1 fruit fly cellular context compared by ENCODE assay signal in the genomic region with DNA sequence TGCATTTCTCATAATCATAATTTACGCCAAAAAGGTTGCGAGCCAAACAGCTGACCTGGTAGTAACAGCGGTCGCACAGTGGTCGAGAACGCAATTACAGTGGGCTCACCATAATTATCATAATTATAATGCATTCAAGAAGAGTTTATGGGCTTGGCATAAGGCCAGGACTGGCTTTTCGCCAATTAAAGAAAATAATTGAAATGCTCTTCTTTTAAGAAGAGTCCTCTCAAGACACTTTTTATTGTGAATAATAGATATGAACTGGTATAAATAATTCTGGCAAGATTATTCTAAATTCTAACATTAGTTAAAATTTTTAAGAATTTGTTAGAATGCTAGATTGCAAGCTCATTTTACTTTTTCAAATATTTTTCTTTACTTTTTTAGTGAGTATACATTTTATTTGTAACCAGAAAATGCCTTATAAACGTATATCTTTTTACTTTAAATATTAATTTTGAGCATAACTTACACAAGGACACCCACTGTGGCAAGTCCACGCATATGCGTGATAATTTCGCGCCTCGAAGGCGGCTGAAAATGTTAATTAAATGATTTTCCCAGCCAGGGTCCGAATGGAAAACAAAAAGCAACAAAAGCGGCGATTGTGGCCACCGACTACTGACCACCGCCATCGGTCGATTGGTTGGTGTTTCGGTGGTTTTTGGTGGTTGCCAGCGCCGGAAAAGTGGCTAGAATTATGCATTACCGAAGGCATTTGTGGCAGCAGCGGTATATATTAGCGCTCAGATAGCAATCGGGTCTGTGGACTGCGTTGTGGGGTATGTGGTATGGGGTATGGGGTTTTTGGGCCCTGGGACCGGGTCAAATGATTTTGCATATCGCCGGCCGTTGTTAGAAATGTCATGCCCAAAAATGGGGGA.
TF ChIP-seq lines count a peak whose summit lies in the region.

No protein-coding gene starts in this region.

TF ChIP-seq in whole organism, embryonic, 481 proteins besides CTCF, POLR2A, EP300 and RAD21 (continued from another document and continues in another):
- TF ChIP-seq rib (GFP tag; IDR thresholded peaks at IDR 0.05; lab: Robert Waterston, UW) (no peak), CG9797 (GFP tag; optimal IDR thresholded peaks at IDR 0.05; lab: Kevin White, UChicago) (no peak), CG3726 (GFP tag; IDR thresholded peaks at IDR 0.05; lab: Robert Waterston, UW) (no peak), sqz (GFP tag; optimal IDR thresholded peaks at IDR 0.05; lab: Kevin White, UChicago) (no peak), Max (GFP tag; optimal IDR thresholded peaks at IDR 0.05; lab: Kevin White, UChicago) (no peak), CG2889 (GFP tag; IDR thresholded peaks at IDR 0.05; lab: Robert Waterston, UW) (no peak), CG6654 (GFP tag; optimal IDR thresholded peaks at IDR 0.05; lab: Kevin White, UChicago) (no peak), CG32772 (GFP tag; IDR thresholded peaks at IDR 0.05; lab: Robert Waterston, UW) (peak; percentile 31; the same call in 1 of the 2 replicates), kah (GFP tag; optimal IDR thresholded peaks at IDR 0.05; lab: Kevin White, UChicago) (no peak), ewg (GFP tag; optimal IDR thresholded peaks at IDR 0.05; lab: Kevin White, UChicago) (no peak), cwo (GFP tag; optimal IDR thresholded peaks at IDR 0.05; lab: Kevin White, UChicago) (no peak), Sin3A (optimal IDR thresholded peaks at IDR 0.05; lab: Kevin White, UChicago) (no peak), CHES-1-like (GFP tag; optimal IDR thresholded peaks at IDR 0.05; lab: Kevin White, UChicago) (peak; percentile 0), CG12769 (tag; optimal IDR thresholded peaks at IDR 0.05; lab: Kevin White, UChicago) (no peak), CG10267 (tag; optimal IDR thresholded peaks at IDR 0.05; lab: Kevin White, UChicago) (no peak), BEAF-32 (GFP tag; optimal IDR thresholded peaks at IDR 0.05; lab: Kevin White, UChicago) (no peak), vvl (GFP tag; IDR thresholded peaks at IDR 0.05; lab: Robert Waterston, UW) (peak; percentile 66; the same call in 1 of the 2 replicates), Abd-B (GFP tag; optimal IDR thresholded peaks at IDR 0.05; lab: Kevin White, UChicago) (no peak), nerfin-2 (GFP tag; IDR thresholded peaks at IDR 0.05; lab: Robert Waterston, UW; ENCODE audit: partially characterized antibody) (no peak), h (optimal IDR thresholded peaks at IDR 0.05; lab: Kevin White, UChicago) (no peak), da (GFP tag; optimal IDR thresholded peaks at IDR 0.05; lab: Kevin White, UChicago) (no peak), CG17829 (tag; optimal IDR thresholded peaks at IDR 0.05; lab: Kevin White, UChicago) (no peak), emc (GFP tag; optimal IDR thresholded peaks at IDR 0.05; lab: Kevin White, UChicago) (no peak), gcm2 (GFP tag; optimal IDR thresholded peaks at IDR 0.05; lab: Kevin White, UChicago) (no peak), MESR4 (GFP tag; optimal IDR thresholded peaks at IDR 0.05; lab: Kevin White, UChicago) (no peak), en (GFP tag; optimal IDR thresholded peaks at IDR 0.05; lab: Kevin White, UChicago) (no peak), chinmo (GFP tag; IDR thresholded peaks at IDR 0.05; lab: Robert Waterston, UW; ENCODE audit: partially characterized antibody) (no peak), CkIIα-i1 (GFP tag; IDR thresholded peaks at IDR 0.05; lab: Robert Waterston, UW) (no peak), croc (GFP tag; conservative IDR thresholded peaks at IDR 0.05; lab: Robert Waterston, UW) (no peak), CG17612 (GFP tag; IDR thresholded peaks at IDR 0.05; lab: Robert Waterston, UW) (no peak), fu2 (GFP tag; optimal IDR thresholded peaks at IDR 0.05; lab: Kevin White, UChicago) (no peak), CG1233 (GFP tag; optimal IDR thresholded peaks at IDR 0.05; lab: Kevin White, UChicago) (peak; percentile 18), gfzf (GFP tag; optimal IDR thresholded peaks at IDR 0.05; lab: Kevin White, UChicago) (no peak), CG14441 (GFP tag; IDR thresholded peaks at IDR 0.05; lab: Robert Waterston, UW) (peak; percentile 28; the same call in 1 of the 2 replicates), bbx (GFP tag; IDR thresholded peaks at IDR 0.05; lab: Robert Waterston, UW; ENCODE audit: partially characterized antibody) (no peak), Fer2 (tag; optimal IDR thresholded peaks at IDR 0.05; lab: Kevin White, UChicago) (no peak), Ravus (GFP tag; IDR thresholded peaks at IDR 0.05; lab: Robert Waterston, UW) (no peak), CG10654 (GFP tag; optimal IDR thresholded peaks at IDR 0.05; lab: Kevin White, UChicago) (no peak), dm (GFP tag; optimal IDR thresholded peaks at IDR 0.05; lab: Kevin White, UChicago) (no peak), Oaz (GFP tag; IDR thresholded peaks at IDR 0.05; lab: Robert Waterston, UW) (0 out of 2 replicates have a peak, but pooled peaks have one; percentile 14), trh (GFP tag; optimal IDR thresholded peaks at IDR 0.05; lab: Kevin White, UChicago) (no peak), D19B (GFP tag; optimal IDR thresholded peaks at IDR 0.05; lab: Kevin White, UChicago) (no peak), CG14860 (GFP tag; IDR thresholded peaks at IDR 0.05; lab: Robert Waterston, UW; ENCODE audit: partially characterized antibody) (no peak), CG33557 (GFP tag; optimal IDR thresholded peaks at IDR 0.05; lab: Kevin White, UChicago) (no peak), CG14710 (tag; optimal IDR thresholded peaks at IDR 0.05; lab: Kevin White, UChicago) (peak; percentile 0), tna (GFP tag; IDR thresholded peaks at IDR 0.05; lab: Robert Waterston, UW; ENCODE audit: partially characterized antibody) (no peak), CG3847 (GFP tag; IDR thresholded peaks at IDR 0.05; lab: Robert Waterston, UW) (no peak), H15 (GFP tag; IDR thresholded peaks at IDR 0.05; lab: Robert Waterston, UW) (no peak), Drgx (GFP tag; IDR thresholded peaks at IDR 0.05; lab: Robert Waterston, UW) (no peak), danr (GFP tag; IDR thresholded peaks at IDR 0.05; lab: Robert Waterston, UW) (no peak), Sox102F (GFP tag; optimal IDR thresholded peaks at IDR 0.05; lab: Kevin White, UChicago) (peak; percentile 25), CG32532 (GFP tag; IDR thresholded peaks at IDR 0.05; lab: Robert Waterston, UW) (peak; percentile 43; the same call in 1 of the 2 replicates), cas (GFP tag; IDR thresholded peaks at IDR 0.05; lab: Robert Waterston, UW) (no peak), CG9932 (GFP tag; IDR thresholded peaks at IDR 0.05; lab: Robert Waterston, UW) (no peak), salm (tag; optimal IDR thresholded peaks at IDR 0.05; lab: Kevin White, UChicago) (no peak), pzg (GFP tag; optimal IDR thresholded peaks at IDR 0.05; lab: Kevin White, UChicago) (no peak), CG32767 (GFP tag; IDR thresholded peaks at IDR 0.05; lab: Robert Waterston, UW) (no peak), z (GFP tag; IDR thresholded peaks at IDR 0.05; lab: Robert Waterston, UW) (no peak), CG10565 (GFP tag; optimal IDR thresholded peaks at IDR 0.05; lab: Kevin White, UChicago) (no peak), CG8765 (GFP tag; IDR thresholded peaks at IDR 0.05; lab: Robert Waterston, UW) (no peak), ham (GFP tag; IDR thresholded peaks at IDR 0.05; lab: Robert Waterston, UW) (no peak), bowl (GFP tag; IDR thresholded peaks at IDR 0.05; lab: Robert Waterston, UW) (no peak), Nf-YC (tag; optimal IDR thresholded peaks at IDR 0.05; lab: Kevin White, UChicago) (no peak), CG4424 (GFP tag; optimal IDR thresholded peaks at IDR 0.05; lab: Kevin White, UChicago) (peak; percentile 40), grn (GFP tag; optimal IDR thresholded peaks at IDR 0.05; lab: Kevin White, UChicago) (peak; percentile 75), Stat92E (GFP tag; optimal IDR thresholded peaks at IDR 0.05; lab: Kevin White, UChicago) (no peak), exex (tag; optimal IDR thresholded peaks at IDR 0.05; lab: Kevin White, UChicago) (no peak), insv (GFP tag; optimal IDR thresholded peaks at IDR 0.05; lab: Kevin White, UChicago) (no peak), CG10321 (GFP tag; IDR thresholded peaks at IDR 0.05; lab: Robert Waterston, UW) (no peak), CG17912 (GFP tag; optimal IDR thresholded peaks at IDR 0.05; lab: Kevin White, UChicago) (no peak), slp2 (GFP tag; optimal IDR thresholded peaks at IDR 0.05; lab: Kevin White, UChicago) (no peak), caup (GFP tag; optimal IDR thresholded peaks at IDR 0.05; lab: Kevin White, UChicago; ENCODE audit: severe bottlenecking) (no peak), nom (GFP tag; optimal IDR thresholded peaks at IDR 0.05; lab: Kevin White, UChicago) (no peak), CG15601 (tag; optimal IDR thresholded peaks at IDR 0.05; lab: Kevin White, UChicago) (no peak), tll (GFP tag; optimal IDR thresholded peaks at IDR 0.05; lab: Kevin White, UChicago) (no peak), CG9215 (GFP tag; IDR thresholded peaks at IDR 0.05; lab: Robert Waterston, UW) (no peak), CG10431 (GFP tag; optimal IDR thresholded peaks at IDR 0.05; lab: Kevin White, UChicago) (no peak), CG2202 (tag; optimal IDR thresholded peaks at IDR 0.05; lab: Kevin White, UChicago) (no peak), Hey (tag; optimal IDR thresholded peaks at IDR 0.05; lab: Kevin White, UChicago) (no peak), CG31388 (GFP tag; optimal IDR thresholded peaks at IDR 0.05; lab: Kevin White, UChicago) (no peak), Doc3 (GFP tag; IDR thresholded peaks at IDR 0.05; lab: Robert Waterston, UW; ENCODE audit: partially characterized antibody) (no peak), Vsx1 (GFP tag; optimal IDR thresholded peaks at IDR 0.05; lab: Kevin White, UChicago) (no peak), CG9609 (GFP tag; optimal IDR thresholded peaks at IDR 0.05; lab: Kevin White, UChicago) (no peak), CG34422 (GFP tag; IDR thresholded peaks at IDR 0.05; lab: Robert Waterston, UW) (no peak), dmrt99B (tag; optimal IDR thresholded peaks at IDR 0.05; lab: Kevin White, UChicago) (peak; percentile 35), pum (GFP tag; optimal IDR thresholded peaks at IDR 0.05; lab: Kevin White, UChicago) (no peak), CG17186 (GFP tag; optimal IDR thresholded peaks at IDR 0.05; lab: Kevin White, UChicago) (no peak), Eip74EF (GFP tag; optimal IDR thresholded peaks at IDR 0.05; lab: Kevin White, UChicago) (no peak), ac (GFP tag; optimal IDR thresholded peaks at IDR 0.05; lab: Kevin White, UChicago) (no peak), CG11504 (tag; optimal IDR thresholded peaks at IDR 0.05; lab: Kevin White, UChicago) (peak; percentile 48), CG18599 (GFP tag; optimal IDR thresholded peaks at IDR 0.05; lab: Kevin White, UChicago) (no peak), HLH4C (GFP tag; IDR thresholded peaks at IDR 0.05; lab: Robert Waterston, UW; ENCODE audit: partially characterized antibody) (no peak), bab2 (GFP tag; optimal IDR thresholded peaks at IDR 0.05; lab: Kevin White, UChicago) (no peak), zfh2 (GFP tag; optimal IDR thresholded peaks at IDR 0.05; lab: Kevin White, UChicago) (no peak), chm (GFP tag; IDR thresholded peaks at IDR 0.05; lab: Robert Waterston, UW) (no peak), usp (GFP tag; optimal IDR thresholded peaks at IDR 0.05; lab: Kevin White, UChicago) (no peak), gt (GFP tag; IDR thresholded peaks at IDR 0.05; lab: Robert Waterston, UW) (no peak), Pdp1 (GFP tag; optimal IDR thresholded peaks at IDR 0.05; lab: Kevin White, UChicago) (peak in 1 of 2 experiments; percentile 2), CG10147 (GFP tag; optimal IDR thresholded peaks at IDR 0.05; lab: Kevin White, UChicago) (no peak), Rx (GFP tag; IDR thresholded peaks at IDR 0.05; lab: Robert Waterston, UW) (no peak), CG17359 (tag; optimal IDR thresholded peaks at IDR 0.05; lab: Kevin White, UChicago) (no peak), CG13424 (tag; optimal IDR thresholded peaks at IDR 0.05; lab: Kevin White, UChicago) (peak; percentile 5), CG6791 (GFP tag; IDR thresholded peaks at IDR 0.05; lab: Robert Waterston, UW; ENCODE audit: partially characterized antibody) (no peak), ems (GFP tag; optimal IDR thresholded peaks at IDR 0.05; lab: Kevin White, UChicago) (no peak), CG13296 (GFP tag; optimal IDR thresholded peaks at IDR 0.05; lab: Kevin White, UChicago) (no peak), ranshi (GFP tag; IDR thresholded peaks at IDR 0.05; lab: Robert Waterston, UW) (no peak), vfl (GFP tag; optimal IDR thresholded peaks at IDR 0.05; lab: Kevin White, UChicago) (no peak), Tbp (GFP tag; optimal IDR thresholded peaks at IDR 0.05; lab: Kevin White, UChicago) (no peak), gem (tag; optimal IDR thresholded peaks at IDR 0.05; lab: Kevin White, UChicago) (peak; percentile 40), phol (tag; optimal IDR thresholded peaks at IDR 0.05; lab: Kevin White, UChicago) (peak; percentile 40), chn (GFP tag; optimal IDR thresholded peaks at IDR 0.05; lab: Kevin White, UChicago) (peak; percentile 2), sug (tag; optimal IDR thresholded peaks at IDR 0.05; lab: Kevin White, UChicago) (no peak), CG12744 (GFP tag; optimal IDR thresholded peaks at IDR 0.05; lab: Kevin White, UChicago) (no peak), CG31441 (GFP tag; IDR thresholded peaks at IDR 0.05; lab: Robert Waterston, UW) (no peak), jing (GFP tag; optimal IDR thresholded peaks at IDR 0.05; lab: Kevin White, UChicago) (no peak), zen (tag; optimal IDR thresholded peaks at IDR 0.05; lab: Kevin White, UChicago) (no peak), cg (GFP tag; optimal IDR thresholded peaks at IDR 0.05; lab: Kevin White, UChicago) (no peak), Deaf1 (tag; optimal IDR thresholded peaks at IDR 0.05; lab: Kevin White, UChicago) (no peak), onecut (GFP tag; IDR thresholded peaks at IDR 0.05; lab: Robert Waterston, UW) (no peak), CG10959 (GFP tag; IDR thresholded peaks at IDR 0.05; lab: Robert Waterston, UW) (no peak), CG6854 (GFP tag; optimal IDR thresholded peaks at IDR 0.05; lab: Kevin White, UChicago) (no peak), BtbVII (GFP tag; optimal IDR thresholded peaks at IDR 0.05; lab: Kevin White, UChicago) (no peak), CG13123 (GFP tag; optimal IDR thresholded peaks at IDR 0.05; lab: Kevin White, UChicago) (no peak), crol (GFP tag; IDR thresholded peaks at IDR 0.05; lab: Robert Waterston, UW) (no peak), Dip2 (GFP tag; IDR thresholded peaks at IDR 0.05; lab: Robert Waterston, UW) (no peak), crc (GFP tag; optimal IDR thresholded peaks at IDR 0.05; lab: Kevin White, UChicago) (no peak), Dad (GFP tag; optimal IDR thresholded peaks at IDR 0.05; lab: Kevin White, UChicago) (no peak)
